Worm (Caenorhabditis elegans) whole organism, early embryonic: Measurements from ENCODE around the gene srsx-24.

Source experiments
- B0310.2 ChIP-seq: sonication (generic microtip); optimal IDR thresholded peaks from 2 replicates; lab custom pipeline; 2016; ENCODE audit warnings: mild to moderate bottlenecking, missing genetic modification characterization, missing compliant biosample characterization
- F13C5.2 ChIP-seq: sonication (generic microtip); optimal IDR thresholded peaks from 2 replicates; lab custom pipeline; 2017; ENCODE audit warnings: mild to moderate bottlenecking, missing genetic modification characterization, inconsistent platforms, missing compliant biosample characterization
- ama-1 ChIP-seq: fragments of 150-350 bp; optimal IDR thresholded peaks from 2 replicates; lab custom pipeline; 2014
- ceh-13 ChIP-seq: fragments of 200-800 bp; sonication (Bioruptor generic); optimal IDR thresholded peaks from 2 replicates; lab custom pipeline; 2018; ENCODE audit warnings: mild to moderate bottlenecking, missing genetic modification characterization, missing compliant biosample characterization
- ceh-36 ChIP-seq: sonication (generic microtip); optimal IDR thresholded peaks from 2 replicates; lab custom pipeline; 2016; ENCODE audit warnings: missing genetic modification characterization, inconsistent platforms, missing compliant biosample characterization
- flt-1 ChIP-seq: fragments of 200-800 bp; sonication (Bioruptor generic); IDR thresholded peaks from 2 replicates; pipeline ENCODE4 v1.3.6; 2022; ENCODE audit warnings: missing genetic modification characterization, missing compliant biosample characterization
- hnd-1 ChIP-seq: sonication (generic microtip); optimal IDR thresholded peaks from 2 replicates; lab custom pipeline; 2016; ENCODE audit warnings: missing genetic modification characterization, missing compliant biosample characterization
- pes-1 ChIP-seq: fragments of 200-800 bp; sonication (Bioruptor generic); IDR thresholded peaks from 2 replicates; pipeline ENCODE4 v1.3.6; 2022; ENCODE audit warnings: missing genetic modification reagents, missing genetic modification characterization, missing compliant biosample characterization
- sea-1 ChIP-seq: fragments of 200-800 bp; sonication (Bioruptor generic); conservative IDR thresholded peaks from 2 replicates; pipeline ENCODE4 v1.3.6; 2022; ENCODE audit warnings: missing genetic modification characterization, missing compliant biosample characterization
- tbx-37 ChIP-seq: fragments of 200-800 bp; sonication (Bioruptor generic); conservative IDR thresholded peaks from 2 replicates; pipeline ENCODE4 v1.3.6; 2022; ENCODE audit warnings: missing genetic modification reagents, missing genetic modification characterization, missing compliant biosample characterization

- TF ChIP-seq ama-1 (lab: Kevin White, UChicago) (no peak), ceh-13 (GFP tag; lab: Kevin White, UChicago) (no peak), hnd-1 (no peak), flt-1 (GFP tag; lab: Robert Waterston, UW) (no peak), B0310.2 (tag; lab: Kevin White, UChicago) (no peak), F13C5.2 (no peak), sea-1 (GFP tag; lab: Robert Waterston, UW) (no peak), pes-1 (GFP tag; lab: Robert Waterston, UW) (no peak), ceh-36 (tag; lab: Kevin White, UChicago) (no peak), tbx-37 (GFP tag; lab: Robert Waterston, UW) (no peak)
Observed at ce11 chrV:7339831-7340230, 39.5 kb downstream of the srsx-24 start, which contains the start of gene srh-187.
